Worm (Caenorhabditis elegans): ENCODE data around the gene gpr-1.

gpr-1 gene

DNA sequence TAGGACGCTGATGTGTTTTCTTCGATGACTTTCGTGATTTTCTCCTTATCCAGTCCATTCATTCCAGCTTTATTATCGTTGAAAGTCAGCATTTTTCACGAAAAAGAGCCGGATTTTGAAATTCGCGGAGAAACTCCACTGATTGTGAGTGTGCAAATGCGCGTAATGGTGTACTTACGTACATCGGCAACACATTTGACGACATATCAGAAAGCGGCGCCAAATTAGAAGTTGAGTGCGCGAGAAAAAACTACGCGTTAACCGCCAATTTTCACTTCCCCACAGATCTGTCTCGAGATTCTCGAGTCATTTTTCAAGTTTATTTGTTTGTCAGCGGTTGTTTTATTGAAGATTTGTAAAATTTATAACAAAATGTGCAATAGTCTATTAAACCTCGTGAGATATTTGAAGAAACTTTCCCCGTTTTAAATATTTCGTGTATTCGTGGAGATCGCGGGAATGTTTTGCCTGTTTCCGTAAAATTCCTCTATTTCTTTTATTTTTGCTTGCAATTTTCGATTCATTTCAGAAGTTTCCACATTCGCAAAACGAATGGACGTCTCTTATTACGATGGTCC is at the start of gene gpr-1, which contains the start of gene polk-1:
gpr-1 (plus strand) TSS at position 528 of the 578 bp plus-strand sequence.
polk-1 (minus strand) TSS at position 186 of the 578 bp plus-strand sequence.
- no peak for TF ChIP-seq unc-62 (GFP tag; optimal IDR thresholded peaks at IDR 0.05)

ce11 chrIII:8579367-8579766 is 49.4 kb upstream of the gpr-1 start:
- no peak for TF ChIP-seq unc-62 (GFP tag; optimal IDR thresholded peaks at IDR 0.05)

DNA sequence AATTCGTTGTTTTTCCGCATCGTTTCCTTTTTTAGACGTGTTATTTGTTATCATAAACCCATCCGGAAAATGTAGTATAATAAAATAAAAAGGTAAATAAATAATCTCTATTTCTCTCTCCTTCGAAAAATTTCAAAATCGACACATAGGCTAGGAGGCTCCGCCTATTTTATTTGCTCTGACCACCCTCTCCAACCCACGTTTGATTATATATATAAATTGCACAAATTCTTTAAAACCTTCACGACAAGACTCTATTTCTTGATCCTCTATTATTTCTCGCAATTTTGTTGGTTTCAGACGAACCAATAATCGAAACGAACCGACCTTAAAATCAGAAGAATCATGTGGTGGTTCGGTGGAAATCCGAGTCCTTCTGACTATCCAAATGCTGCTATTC is 47.9 kb upstream of the gpr-1 start, which contains the start of gene doxa-1:
doxa-1 (plus strand) TSS at position 301 of the 400 bp plus-strand sequence.
- TF ChIP-seq unc-62 (GFP tag; optimal IDR thresholded peaks at IDR 0.05): no peak

DNA sequence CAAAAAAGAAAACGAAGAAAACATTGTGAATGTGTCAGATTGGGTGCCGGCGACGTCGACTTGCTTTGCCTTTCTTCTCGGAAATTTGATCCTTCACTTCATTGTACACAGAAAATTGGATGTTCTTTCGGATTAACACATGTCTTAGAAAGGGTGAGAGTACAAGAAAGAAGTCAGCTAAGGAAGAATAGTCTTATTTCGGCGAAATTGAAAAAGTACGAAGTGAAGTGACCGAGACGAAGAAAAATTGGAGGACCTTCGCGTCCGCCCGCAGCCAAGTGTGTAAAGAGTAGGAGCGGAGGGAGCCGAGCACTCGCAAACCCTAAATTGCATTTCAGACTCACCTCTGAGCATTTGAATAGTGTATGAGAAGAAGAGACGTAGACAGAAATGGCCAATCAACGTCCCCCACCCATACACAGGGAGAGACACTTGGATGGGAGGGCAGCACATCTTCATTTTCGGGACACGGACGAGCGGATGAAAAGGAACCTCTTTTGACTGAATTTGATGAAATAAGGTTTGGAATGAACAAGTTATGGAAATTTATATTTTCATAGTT is 40.1 kb upstream of the gpr-1 start, which contains the start of gene glr-1:
glr-1 (minus strand) TSS at position 51 of the 562 bp plus-strand sequence.
- TF ChIP-seq unc-62 (GFP tag; optimal IDR thresholded peaks at IDR 0.05): no peak

- no peak for TF ChIP-seq unc-62 (GFP tag; optimal IDR thresholded peaks at IDR 0.05)
Measured at ce11 chrIII:8589195-8589594, 39.5 kb upstream of the gpr-1 start, which contains the start of gene fip-3. Gene fip-3 (minus strand): TSS chrIII:8589488.

DNA sequence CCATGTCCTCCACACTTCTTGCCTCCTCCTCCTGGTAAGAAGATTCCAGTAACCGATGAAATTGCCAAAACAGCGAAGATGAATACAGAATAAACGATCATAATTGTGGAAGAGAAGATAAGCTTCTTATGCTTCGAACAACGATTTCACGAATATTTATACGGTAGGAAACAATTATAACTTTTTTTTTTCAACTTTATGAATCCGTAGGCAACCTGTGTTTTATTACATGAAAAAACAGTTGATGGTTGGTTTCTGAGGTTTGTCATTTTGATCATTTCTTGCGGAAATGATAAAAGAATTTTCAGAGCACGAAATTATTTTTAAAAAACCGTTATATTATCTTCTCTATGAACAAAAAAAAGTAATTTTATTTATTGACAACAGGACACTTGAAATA is 37.9 kb upstream of the gpr-1 start, which contains the start of gene fipr-16:
fipr-16 (minus strand) TSS at position 101 of the 400 bp plus-strand sequence.
- TF ChIP-seq unc-62 (GFP tag; optimal IDR thresholded peaks at IDR 0.05): no peak

- TF ChIP-seq unc-62 (GFP tag; optimal IDR thresholded peaks at IDR 0.05): no peak
Measured at ce11 chrIII:8593620-8594019, 35.1 kb upstream of the gpr-1 start, which contains the start of gene C06E1.7. Gene C06E1.7 (minus strand): TSS chrIII:8593720.

- no peak for TF ChIP-seq unc-62 (GFP tag; optimal IDR thresholded peaks at IDR 0.05)
Measured at ce11 chrIII:8594088-8594487, 34.6 kb upstream of the gpr-1 start.

- no peak for TF ChIP-seq unc-62 (GFP tag; optimal IDR thresholded peaks at IDR 0.05)
Measured at ce11 chrIII:8596692-8597091, 32.0 kb upstream of the gpr-1 start.

- no peak for TF ChIP-seq unc-62 (GFP tag; optimal IDR thresholded peaks at IDR 0.05)
Measured at ce11 chrIII:8597770-8598169, 31.0 kb upstream of the gpr-1 start, which contains the start of gene ztf-30. Gene ztf-30 (minus strand): TSS chrIII:8597870.

DNA sequence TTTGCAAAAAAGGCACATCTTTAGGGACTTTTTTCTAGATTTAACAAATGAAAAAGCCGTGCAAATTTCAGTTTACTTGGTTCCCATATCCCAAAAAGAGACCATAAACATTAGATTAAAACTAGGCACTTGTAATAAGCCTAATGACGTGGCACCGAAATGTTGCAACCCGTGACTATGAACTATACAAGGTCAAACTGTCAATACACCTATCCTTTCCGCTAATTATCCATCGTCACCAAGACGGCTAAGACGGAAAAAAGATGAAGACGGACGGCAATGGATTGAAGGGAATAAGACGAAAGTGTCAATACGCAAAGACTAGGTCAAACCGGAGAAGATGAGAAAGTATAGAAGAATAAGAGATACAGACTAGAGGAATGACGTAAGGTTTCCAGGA is 29.8 kb upstream of the gpr-1 start:
- no peak for TF ChIP-seq unc-62 (GFP tag; optimal IDR thresholded peaks at IDR 0.05)

DNA sequence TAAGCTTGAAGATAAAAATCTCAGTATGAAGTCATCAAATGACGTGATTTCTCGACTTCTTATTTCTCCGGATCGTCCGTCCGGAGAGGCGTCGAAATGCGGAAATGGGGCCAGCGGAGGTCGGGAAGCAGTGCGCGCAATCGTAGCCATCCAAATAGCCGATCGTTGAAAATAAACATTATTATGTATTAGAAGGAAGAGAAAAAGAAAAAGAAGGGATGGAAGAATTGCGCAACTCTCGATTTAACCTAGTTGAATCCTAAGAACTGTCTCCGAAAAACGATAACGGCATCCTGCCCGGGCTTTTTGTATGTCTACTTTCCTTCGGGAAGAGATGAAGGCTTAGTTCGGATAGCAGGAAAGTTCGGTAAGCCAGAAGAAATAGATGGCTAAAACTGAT is 26.6 kb upstream of the gpr-1 start:
- no peak for TF ChIP-seq unc-62 (GFP tag; optimal IDR thresholded peaks at IDR 0.05)

ce11 chrIII:8605532-8605931 is 23.2 kb upstream of the gpr-1 start, which contains the start of gene C06E1.1:
Gene C06E1.1 (plus strand): TSS chrIII:8605832.
- no peak for TF ChIP-seq unc-62 (GFP tag; optimal IDR thresholded peaks at IDR 0.05)

DNA sequence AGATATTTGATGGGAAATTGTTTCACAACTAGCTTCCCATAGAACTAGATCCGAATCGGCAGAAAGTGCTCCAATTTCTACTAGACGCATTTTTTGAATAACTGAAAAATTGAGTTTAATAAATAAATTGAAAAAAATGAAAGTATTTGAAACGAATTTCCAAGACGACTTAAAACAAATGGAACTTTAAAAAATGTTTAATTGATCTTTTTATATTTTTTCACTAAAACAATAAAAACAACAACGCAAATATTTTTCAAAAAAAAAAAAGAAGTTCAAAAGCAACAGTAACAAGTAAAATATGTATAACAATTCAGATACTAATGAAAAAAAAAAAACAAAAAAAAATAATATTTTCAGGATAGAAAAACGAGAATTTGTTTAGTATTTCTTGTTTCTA is 19.0 kb upstream of the gpr-1 start, which contains the start of gene C06E1.9:
C06E1.9 (minus strand) TSS at position 101 of the 400 bp plus-strand sequence.
- no peak for TF ChIP-seq unc-62 (GFP tag; optimal IDR thresholded peaks at IDR 0.05)

DNA sequence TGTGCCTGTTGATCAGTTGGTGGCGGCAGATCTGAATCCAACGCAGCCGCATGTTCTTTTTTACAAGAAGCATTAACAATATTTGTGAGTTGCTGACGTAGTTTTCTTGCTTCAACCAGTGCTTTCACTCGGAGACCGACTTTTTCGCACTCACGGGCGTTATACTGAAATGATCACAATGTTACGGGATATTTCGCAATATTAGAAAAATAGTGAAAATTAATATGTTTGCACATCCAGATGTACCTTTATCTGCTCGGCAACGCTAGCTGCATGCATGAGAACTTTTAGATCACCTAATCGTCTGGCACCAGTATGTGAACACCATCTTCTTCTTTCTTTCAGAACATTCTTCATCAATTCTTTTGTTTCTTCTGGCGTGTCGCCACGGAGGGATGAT is 17.4 kb upstream of the gpr-1 start:
- no peak for TF ChIP-seq unc-62 (GFP tag; optimal IDR thresholded peaks at IDR 0.05)

DNA sequence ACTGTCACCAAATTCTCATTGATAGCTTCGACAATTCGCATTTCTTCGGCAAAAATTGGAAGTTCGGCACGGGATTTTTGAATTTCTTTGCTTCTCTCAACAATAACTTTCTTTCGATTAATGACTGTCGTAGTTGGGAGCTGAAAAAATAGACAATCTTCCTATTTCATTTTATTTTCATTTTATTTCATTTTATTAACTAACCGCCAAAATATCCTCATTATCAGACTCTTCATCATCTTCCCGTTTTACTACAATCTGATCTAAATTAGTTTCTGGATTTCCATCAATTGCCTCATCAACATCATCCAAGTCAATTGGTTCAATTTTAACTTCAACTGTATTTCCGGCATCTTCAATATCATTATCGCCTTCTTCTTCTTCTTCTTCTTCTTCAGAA is 15.2 kb upstream of the gpr-1 start:
- no peak for TF ChIP-seq unc-62 (GFP tag; optimal IDR thresholded peaks at IDR 0.05)

DNA sequence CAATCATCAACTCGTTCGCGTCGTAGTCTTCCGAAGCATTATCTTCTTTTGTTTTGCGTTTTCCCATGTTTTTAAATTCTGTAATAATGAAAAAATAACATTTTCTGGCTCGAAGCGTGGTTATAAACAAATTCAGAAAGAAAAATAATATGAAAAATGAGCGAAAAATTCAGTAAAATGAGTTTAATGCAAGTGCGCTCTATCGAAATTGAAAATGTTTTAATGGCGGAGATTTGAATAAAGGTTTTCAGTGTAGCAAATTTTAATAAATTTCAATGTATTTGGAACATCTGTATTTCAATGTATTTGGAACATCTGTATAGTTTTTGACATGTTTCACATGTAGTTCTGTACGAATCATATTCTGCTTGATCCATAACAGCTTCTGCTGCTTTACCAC is 14.2 kb upstream of the gpr-1 start, which contains the start of gene rha-2:
rha-2 (minus strand) TSS at position 80 of the 400 bp plus-strand sequence.
- TF ChIP-seq unc-62 (GFP tag; optimal IDR thresholded peaks at IDR 0.05): no peak

Measured in whole organism, dauer.